Fruit fly (Drosophila melanogaster) whole organism, embryonic: ENCODE data around the gene CG3434.

Experiments used
- C15 ChIP-seq: fragments of 200-800 bp; sonication (Bioruptor generic); IDR thresholded peaks from 3 replicates; pipeline ENCODE4 v1.3.6; 2022; ENCODE audit warnings: missing biosample characterization, missing genetic modification characterization
- CG10543 ChIP-seq: fragments of 200-800 bp; sonication (Bioruptor generic); optimal IDR thresholded peaks from 3 replicates; lab custom pipeline; 2017; ENCODE audit warnings: missing biosample characterization, mild to moderate bottlenecking, missing genetic modification characterization, moderate library complexity
- CG11456 ChIP-seq: fragments of 200-800 bp; sonication (Bioruptor generic); IDR thresholded peaks from 3 replicates; pipeline ENCODE4 v1.3.6; 2022; ENCODE audit warnings: missing biosample characterization, missing genetic modification characterization
- CG11723 ChIP-seq: fragments of 200-800 bp; sonication (Bioruptor generic); optimal IDR thresholded peaks from 2 replicates; lab custom pipeline; 2017; ENCODE audit warnings: missing biosample characterization, mild to moderate bottlenecking, missing genetic modification characterization
- CG12769 ChIP-seq: fragments of 200-800 bp; sonication (Bioruptor generic); optimal IDR thresholded peaks from 2 replicates; lab custom pipeline; 2019; ENCODE audit warnings: missing biosample characterization, mild to moderate bottlenecking, missing genetic modification characterization, moderate library complexity
- CG31224 ChIP-seq: fragments of 200-800 bp; sonication (Bioruptor generic); IDR thresholded peaks from 2 replicates; pipeline ENCODE4 v1.3.6; 2022; ENCODE audit warnings: missing biosample characterization, missing genetic modification characterization
- CG34376 ChIP-seq: fragments of 200-800 bp; sonication (Bioruptor generic); optimal IDR thresholded peaks from 2 replicates; lab custom pipeline; 2018; ENCODE audit warnings: missing biosample characterization, mild to moderate bottlenecking, missing genetic modification characterization
- CG34422 ChIP-seq: fragments of 200-800 bp; sonication (Bioruptor generic); IDR thresholded peaks from 3 replicates; pipeline ENCODE4 v1.3.6; 2022; ENCODE audit warnings: missing biosample characterization, missing genetic modification characterization
- CG3847 ChIP-seq: fragments of 200-800 bp; sonication (Bioruptor generic); IDR thresholded peaks from 2 replicates; pipeline ENCODE4 v1.3.6; 2022; ENCODE audit warnings: missing biosample characterization, missing genetic modification characterization
- CG4328 ChIP-seq: fragments of 200-800 bp; sonication (Bioruptor generic); optimal IDR thresholded peaks from 3 replicates; lab custom pipeline; 2017; ENCODE audit warnings: missing biosample characterization, missing genetic modification reagents, missing genetic modification characterization
- CG7839 ChIP-seq: fragments of 200-800 bp; sonication (Bioruptor generic); optimal IDR thresholded peaks from 3 replicates; lab custom pipeline; 2018; ENCODE audit warnings: missing biosample characterization, mild to moderate bottlenecking, missing genetic modification characterization, moderate library complexity
- CG9727 ChIP-seq: fragments of 200-800 bp; sonication (Bioruptor generic); optimal IDR thresholded peaks from 3 replicates; lab custom pipeline; 2017; ENCODE audit warnings: missing biosample characterization, mild to moderate bottlenecking, missing genetic modification characterization
- CG9932 ChIP-seq: fragments of 200-800 bp; sonication (Bioruptor generic); IDR thresholded peaks from 2 replicates; pipeline ENCODE4 v1.3.6; 2022; ENCODE audit warnings: missing biosample characterization, missing genetic modification characterization
- D ChIP-seq, 2 experiments: fragments of 200-800 bp in 1 of 2; fragments of >200 bp in 1 of 2; sonication (Bioruptor generic) in 1 of 2; optimal IDR thresholded peaks; 2 replicates in 1 of 2; 3 replicates in 1 of 2; lab custom pipeline; 2017; ENCODE audit warnings: mild to moderate bottlenecking in 1 of 2, missing biosample characterization in 1 of 2, missing genetic modification characterization in 1 of 2, missing genetic modification reagents in 1 of 2
- Dbx ChIP-seq: fragments of 200-800 bp; sonication (Bioruptor generic); IDR thresholded peaks from 3 replicates; pipeline ENCODE4 v1.3.6; 2022; ENCODE audit warnings: missing biosample characterization, missing genetic modification characterization
- Ets65A ChIP-seq: fragments of 200-800 bp; sonication (Bioruptor generic); peaks from one replicate; lab custom pipeline; 2016; ENCODE audit warnings: missing biosample characterization, missing genetic modification characterization
- GATAe ChIP-seq: fragments of 200-800 bp; sonication (Bioruptor generic); conservative IDR thresholded peaks from 2 replicates; pipeline ENCODE4 v1.3.6; 2022; ENCODE audit warnings: missing biosample characterization, missing genetic modification characterization
- Gug ChIP-seq: fragments of 200-800 bp; sonication (Bioruptor generic); IDR thresholded peaks from 4 replicates; pipeline ENCODE4 v1.3.6; 2022; ENCODE audit warnings: missing biosample characterization, missing genetic modification characterization
- HLH4C ChIP-seq: fragments of 200-800 bp; sonication (Bioruptor generic); IDR thresholded peaks from 3 replicates; pipeline ENCODE4 v1.3.6; 2022; ENCODE audit warnings: missing biosample characterization, missing genetic modification characterization; ENCODE audit not compliant: partially characterized antibody
- Hr39 ChIP-seq: fragments of >200 bp; optimal IDR thresholded peaks from 2 replicates; lab custom pipeline; 2017
- MTF-1 ChIP-seq: fragments of 200-800 bp; sonication (Bioruptor generic); optimal IDR thresholded peaks from 2 replicates; lab custom pipeline; 2018; ENCODE audit warnings: missing biosample characterization, mild to moderate bottlenecking, missing genetic modification characterization, borderline replicate concordance
- Max ChIP-seq: fragments of 200-800 bp; sonication (Bioruptor generic); optimal IDR thresholded peaks from 2 replicates; lab custom pipeline; 2016; ENCODE audit warnings: missing biosample characterization, mild to moderate bottlenecking, missing genetic modification characterization
- Med ChIP-seq: fragments of 200-800 bp; sonication (Bioruptor generic); peaks from one replicate; lab custom pipeline; 2016; ENCODE audit warnings: missing biosample characterization, missing genetic modification characterization, mild to moderate bottlenecking, inconsistent platforms, moderate library complexity
- NC2β ChIP-seq: fragments of 200-800 bp; sonication (Bioruptor generic); optimal IDR thresholded peaks from 2 replicates; lab custom pipeline; 2016; ENCODE audit warnings: missing biosample characterization, missing genetic modification characterization
- Scr ChIP-seq: fragments of 200-800 bp; sonication (Bioruptor generic); IDR thresholded peaks from 2 replicates; pipeline ENCODE4 v1.3.6; 2022; ENCODE audit warnings: missing biosample characterization, missing genetic modification characterization; ENCODE audit not compliant: partially characterized antibody
- abd-A ChIP-seq: fragments of 200-800 bp; sonication (Bioruptor generic); optimal IDR thresholded peaks from 3 replicates; lab custom pipeline; 2019; ENCODE audit warnings: missing biosample characterization, mild to moderate bottlenecking, missing genetic modification characterization, moderate library complexity
- chif ChIP-seq, 2 experiments: fragments of 200-800 bp; sonication (Bioruptor generic); optimal IDR thresholded peaks; 3 replicates each; lab custom pipeline; 2016; ENCODE audit warnings: missing biosample characterization in 2 of 2, missing genetic modification characterization in 2 of 2
- chinmo ChIP-seq: fragments of 200-800 bp; sonication (Bioruptor generic); IDR thresholded peaks from 4 replicates; pipeline ENCODE4 v1.3.6; 2022; ENCODE audit warnings: missing biosample characterization, missing genetic modification characterization; ENCODE audit not compliant: partially characterized antibody
- ci ChIP-seq: fragments of 200-800 bp; sonication (Bioruptor generic); IDR thresholded peaks from 3 replicates; pipeline ENCODE4 v1.3.6; 2022; ENCODE audit warnings: missing biosample characterization, missing genetic modification characterization
- crol ChIP-seq: fragments of 200-800 bp; sonication (Bioruptor generic); IDR thresholded peaks from 2 replicates; pipeline ENCODE4 v1.3.6; 2022; ENCODE audit warnings: missing biosample characterization, missing genetic modification characterization
- exex ChIP-seq: fragments of 200-800 bp; sonication (Bioruptor generic); optimal IDR thresholded peaks from 4 replicates; lab custom pipeline; 2018; ENCODE audit warnings: missing biosample characterization, mild to moderate bottlenecking, missing genetic modification characterization, moderate library complexity
- fu2 ChIP-seq: fragments of 200-800 bp; sonication (Bioruptor generic); optimal IDR thresholded peaks from 2 replicates; lab custom pipeline; 2016; ENCODE audit warnings: missing biosample characterization, missing genetic modification characterization
- grau ChIP-seq: fragments of 200-800 bp; optimal IDR thresholded peaks from 3 replicates; lab custom pipeline; 2019; ENCODE audit warnings: missing biosample characterization, mild to moderate bottlenecking, missing genetic modification characterization, moderate library complexity
- grn ChIP-seq: fragments of 200-800 bp; sonication (Bioruptor generic); optimal IDR thresholded peaks from 3 replicates; lab custom pipeline; 2017; ENCODE audit warnings: missing biosample characterization, missing genetic modification characterization
- hb ChIP-seq: fragments of 200-800 bp; sonication (Bioruptor generic); IDR thresholded peaks from 3 replicates; pipeline ENCODE4 v1.3.6; 2022; ENCODE audit warnings: missing biosample characterization, missing genetic modification characterization; ENCODE audit not compliant: partially characterized antibody
- kah ChIP-seq: fragments of 200-800 bp; sonication (Bioruptor generic); optimal IDR thresholded peaks from 2 replicates; lab custom pipeline; 2018; ENCODE audit warnings: missing biosample characterization, mild to moderate bottlenecking, missing genetic modification characterization
- knrl ChIP-seq: fragments of 200-800 bp; sonication (Bioruptor generic); IDR thresholded peaks from 3 replicates; pipeline ENCODE4 v1.3.6; 2022; ENCODE audit warnings: missing biosample characterization, missing genetic modification characterization; ENCODE audit not compliant: partially characterized antibody
- lilli ChIP-seq: fragments of 200-800 bp; sonication (Bioruptor generic); optimal IDR thresholded peaks from 3 replicates; lab custom pipeline; 2016; ENCODE audit warnings: missing biosample characterization, missing genetic modification characterization
- lmd ChIP-seq: fragments of 200-800 bp; sonication (Bioruptor generic); IDR thresholded peaks from 2 replicates; pipeline ENCODE4 v1.3.6; 2022; ENCODE audit warnings: missing biosample characterization, missing genetic modification characterization
- luna ChIP-seq: fragments of 200-800 bp; sonication (Bioruptor generic); optimal IDR thresholded peaks from 2 replicates; lab custom pipeline; 2016; ENCODE audit warnings: missing biosample characterization, missing genetic modification characterization
- nerfin-2 ChIP-seq: fragments of 200-800 bp; sonication (Bioruptor generic); IDR thresholded peaks from 2 replicates; pipeline ENCODE4 v1.3.6; 2022; ENCODE audit warnings: missing biosample characterization, missing genetic modification characterization; ENCODE audit not compliant: partially characterized antibody
- pzg ChIP-seq: fragments of 200-800 bp; sonication (Bioruptor generic); optimal IDR thresholded peaks from 3 replicates; lab custom pipeline; 2018; ENCODE audit warnings: missing biosample characterization, mild to moderate bottlenecking, missing genetic modification characterization, moderate library complexity
- rib ChIP-seq: fragments of 200-800 bp; sonication (Bioruptor generic); IDR thresholded peaks from 2 replicates; pipeline ENCODE4 v1.3.6; 2022; ENCODE audit warnings: missing biosample characterization, missing genetic modification characterization
- sd ChIP-seq: fragments of 200-800 bp; sonication (Bioruptor generic); optimal IDR thresholded peaks from 3 replicates; lab custom pipeline; 2018; ENCODE audit warnings: missing biosample characterization, mild to moderate bottlenecking, missing genetic modification characterization, moderate library complexity
- seq ChIP-seq: fragments of 200-800 bp; sonication (Bioruptor generic); IDR thresholded peaks from 2 replicates; pipeline ENCODE4 v1.3.6; 2022; ENCODE audit warnings: missing biosample characterization, missing genetic modification characterization
- sr ChIP-seq: fragments of 200-800 bp; sonication (Bioruptor generic); IDR thresholded peaks from 3 replicates; pipeline ENCODE4 v1.3.6; 2022; ENCODE audit warnings: missing biosample characterization, missing genetic modification characterization
- wek ChIP-seq: fragments of 200-800 bp; sonication (Bioruptor generic); optimal IDR thresholded peaks from 3 replicates; lab custom pipeline; 2018; ENCODE audit warnings: missing biosample characterization, mild to moderate bottlenecking, missing genetic modification characterization, moderate library complexity

CG3434 gene

DNA sequence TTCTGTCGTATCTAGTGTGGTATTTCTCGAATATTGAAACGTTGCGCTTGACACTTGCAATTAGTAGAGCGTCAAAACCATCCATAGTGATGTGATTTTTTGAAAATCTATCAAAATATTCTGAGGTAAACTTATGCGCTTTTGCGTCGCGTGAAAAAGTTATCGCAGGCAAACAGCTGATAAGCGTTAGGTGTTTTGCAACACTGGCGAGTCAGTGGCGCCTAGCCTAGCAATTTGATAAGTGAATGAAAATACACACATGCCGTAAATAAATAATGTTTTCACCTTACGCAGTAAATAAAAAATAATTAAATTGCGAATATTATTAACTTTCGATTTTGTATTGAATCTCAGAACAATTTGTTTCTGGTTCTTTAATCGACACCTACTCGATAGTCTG lies 25.3 kb downstream of the CG3434 start, which contains the start of gene CG42526 (continued):
- TF ChIP-seq knrl (GFP tag; lab: Robert Waterston, UW) (peak; percentile 7; the same call in 1 of the 3 replicates), CG9932 (peak; percentile 76), grau (tag; lab: Kevin White, UChicago) (peak; percentile 53), NC2β (GFP tag; lab: Kevin White, UChicago) (peak; percentile 24), pzg (GFP tag; lab: Kevin White, UChicago) (peak; percentile 79), MTF-1 (no peak), hb (GFP tag; lab: Robert Waterston, UW) (0 out of 3 replicates have a peak, but pooled peaks have one; percentile 31), abd-A (tag; lab: Kevin White, UChicago) (no peak), GATAe (GFP tag; lab: Robert Waterston, UW) (no peak; the same call in 1 of the 2 replicates), CG9727 (GFP tag; lab: Kevin White, UChicago) (peak; percentile 17), CG34376 (peak; percentile 10), HLH4C (GFP tag; lab: Robert Waterston, UW) (peak; percentile 25; the same call in 1 of the 3 replicates), CG34422 (no peak; the same call in 2 of the 3 replicates), chif (GFP tag; optimal IDR thresholded peaks at IDR 0.05; lab: Kevin White, UChicago) (peak in 1 of 2 experiments; percentile 39), CG11456 (GFP tag; lab: Robert Waterston, UW) (0 out of 3 replicates have a peak, but pooled peaks have one; percentile 47), Ets65A (GFP tag; lab: Kevin White, UChicago) (peak; percentile 93), seq (GFP tag; lab: Robert Waterston, UW) (0 out of 2 replicates have a peak, but pooled peaks have one; percentile 12), lilli (GFP tag; lab: Kevin White, UChicago) (peak; percentile 82), D (optimal IDR thresholded peaks at IDR 0.05; lab: Kevin White, UChicago) (no peak), D (GFP tag; optimal IDR thresholded peaks at IDR 0.05; lab: Kevin White, UChicago) (no peak), Max (peak; percentile 26), Dbx (GFP tag; lab: Robert Waterston, UW) (peak; percentile 39; the same call in 1 of the 3 replicates), Scr (GFP tag; lab: Robert Waterston, UW) (peak; percentile 57), CG11723 (peak; percentile 33)

DNA sequence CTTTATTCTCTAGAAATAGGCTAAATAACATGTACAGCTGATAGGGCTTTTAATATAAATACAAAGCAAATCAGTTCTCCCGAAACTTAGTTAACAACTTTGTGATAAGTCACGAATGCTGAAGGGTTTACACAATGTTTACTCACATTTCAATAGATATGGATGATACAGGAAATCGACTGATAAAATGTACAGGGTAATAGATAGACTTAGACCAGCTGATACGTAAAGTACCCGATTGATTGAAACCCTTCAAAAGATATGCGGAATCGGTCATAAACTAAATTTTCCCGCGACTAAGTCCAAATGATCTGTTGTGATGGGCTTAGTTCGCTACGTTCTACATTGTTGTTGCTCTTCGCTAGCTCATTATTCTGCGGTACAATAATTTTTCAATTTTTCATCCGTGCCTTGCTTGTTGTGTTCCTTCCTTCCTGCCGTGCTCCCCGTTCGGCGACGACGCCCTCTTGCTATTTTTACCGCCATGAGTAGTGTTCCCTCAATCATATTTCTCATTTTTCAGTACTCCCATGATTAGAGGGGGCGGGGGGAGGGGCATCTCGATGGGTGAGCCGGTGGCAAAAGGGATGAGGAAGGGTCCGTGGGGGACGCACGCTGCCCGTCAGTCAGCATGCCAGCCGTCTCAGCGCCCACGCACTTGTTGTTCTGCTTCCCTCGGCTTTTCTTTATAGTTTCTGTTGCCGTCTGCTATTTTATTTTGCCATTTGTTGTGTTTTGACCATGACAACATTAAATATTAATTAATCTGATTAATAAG lies 27.6 kb downstream of the CG3434 start:
- TF ChIP-seq CG7839: no peak
- TF ChIP-seq CG34376: peak; percentile 51
- no peak for TF ChIP-seq luna (GFP tag; lab: Kevin White, UChicago)
- peak; percentile 97 for TF ChIP-seq crol (GFP tag; lab: Robert Waterston, UW)
- TF ChIP-seq lmd (GFP tag; lab: Robert Waterston, UW): no peak
- no peak for TF ChIP-seq fu2 (GFP tag; lab: Kevin White, UChicago)
- 0 out of 3 replicates have a peak, but pooled peaks have one; percentile 33 for TF ChIP-seq ci (GFP tag; lab: Robert Waterston, UW)
- TF ChIP-seq CG31224 (GFP tag; lab: Robert Waterston, UW): 0 out of 2 replicates have a peak, but pooled peaks have one; percentile 5
- peak; percentile 48; the same call in 1 of the 2 replicates for TF ChIP-seq rib (GFP tag; lab: Robert Waterston, UW)
- peak; percentile 40 for TF ChIP-seq exex (tag; lab: Kevin White, UChicago)
- TF ChIP-seq Hr39 (lab: Kevin White, UChicago): peak; percentile 65
- TF ChIP-seq CG12769 (tag; lab: Kevin White, UChicago): peak; percentile 98
- TF ChIP-seq CG3847 (GFP tag; lab: Robert Waterston, UW): no peak
- 0 out of 2 replicates have a peak, but pooled peaks have one; percentile 7 for TF ChIP-seq CG9932
- TF ChIP-seq chinmo (GFP tag; lab: Robert Waterston, UW): 0 out of 4 replicates have a peak, but pooled peaks have one; percentile 43
- TF ChIP-seq kah (GFP tag; lab: Kevin White, UChicago): peak; percentile 64
- no peak for TF ChIP-seq Gug (GFP tag; lab: Robert Waterston, UW)
- TF ChIP-seq Med (GFP tag; lab: Kevin White, UChicago): peak; percentile 71
- TF ChIP-seq nerfin-2 (GFP tag; lab: Robert Waterston, UW): no peak
- TF ChIP-seq sr (GFP tag; lab: Robert Waterston, UW): peak; percentile 98
- no peak for TF ChIP-seq C15
- peak; percentile 88 for TF ChIP-seq CG10543 (GFP tag; lab: Kevin White, UChicago)
- no peak for TF ChIP-seq wek (GFP tag; lab: Kevin White, UChicago)
- TF ChIP-seq CG4328 (GFP tag; lab: Kevin White, UChicago): no peak
- peak; percentile 72 for TF ChIP-seq grn (GFP tag; lab: Kevin White, UChicago)
- peak; percentile 82 for TF ChIP-seq sd (tag; lab: Kevin White, UChicago)
- peak; percentile 47; the same call in 1 of the 3 replicates for TF ChIP-seq CG11456 (GFP tag; lab: Robert Waterston, UW)
